Worm (Caenorhabditis elegans): ENCODE data around the gene W06G6.15.

DNA sequence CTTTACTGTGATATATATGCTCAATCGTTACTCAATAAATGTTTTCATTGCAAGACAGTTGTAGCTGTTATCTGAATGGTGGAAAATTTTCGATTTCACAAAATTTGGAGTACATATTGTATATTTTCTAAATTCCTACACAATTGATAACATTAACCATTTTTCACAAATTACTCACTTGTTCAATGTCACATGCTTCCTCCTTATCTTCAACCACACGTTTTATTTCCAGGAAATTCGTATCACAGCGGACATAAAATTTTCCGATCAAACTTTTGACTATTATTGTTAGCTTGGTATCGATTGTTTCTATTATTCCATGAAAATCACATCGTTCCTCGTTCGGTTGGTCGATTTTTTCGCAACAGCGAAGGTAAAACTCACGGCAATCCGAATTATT, 45.9 kb upstream of the W06G6.15 start:
- TF ChIP-seq W03F9.2 (tag; optimal IDR thresholded peaks at IDR 0.05), result no peak
- TF ChIP-seq him-1 (tag; optimal IDR thresholded peaks at IDR 0.05), result no peak

All from whole organism, L4/young adult.